Worm (Caenorhabditis elegans): ENCODE results near the gene C47D2.1.

The C47D2.1 gene

ce11 chrX:8241906-8242305 is 27.0 kb downstream of the C47D2.1 start, which contains the start of gene endu-2:
TSS of gene endu-2 (plus strand) at chrX:8242301.
- TF ChIP-seq ZK546.5 (tag; optimal IDR thresholded peaks at IDR 0.05) (no peak), pqm-1 (tag; optimal IDR thresholded peaks at IDR 0.05) (peak; percentile 78), ama-1 (optimal IDR thresholded peaks at IDR 0.05) (no peak), pha-4 (tag; optimal IDR thresholded peaks at IDR 0.05) (peak; percentile 3), elt-2 (tag; optimal IDR thresholded peaks at IDR 0.05) (peak; percentile 90)

ce11 chrX:8243116-8243515 is 28.3 kb downstream of the C47D2.1 start:
- TF ChIP-seq mdl-1 (tag; optimal IDR thresholded peaks at IDR 0.05) (peak; percentile 2), pha-4 (tag; optimal IDR thresholded peaks at IDR 0.05) (peak; percentile 61), aly-2 (tag; optimal IDR thresholded peaks at IDR 0.05) (no peak), jun-1 (tag; optimal IDR thresholded peaks at IDR 0.05) (peak; percentile 86), elt-2 (tag; optimal IDR thresholded peaks at IDR 0.05) (peak; percentile 97), lin-15B (tag; optimal IDR thresholded peaks at IDR 0.05) (no peak), pqm-1 (tag; optimal IDR thresholded peaks at IDR 0.05) (peak; percentile 99)

ce11 chrX:8246126-8246525 is 31.3 kb downstream of the C47D2.1 start, which contains the start of gene kqt-2:
TSS of gene kqt-2 (minus strand) at chrX:8246369.
- TF ChIP-seq ztf-4 (tag; optimal IDR thresholded peaks at IDR 0.05) (no peak), nhr-12 (tag; optimal IDR thresholded peaks at IDR 0.05) (no peak), pha-4 (tag; optimal IDR thresholded peaks at IDR 0.05) (peak; percentile 25), egl-27 (tag; optimal IDR thresholded peaks at IDR 0.05) (no peak), daf-12 (tag; optimal IDR thresholded peaks at IDR 0.05) (no peak), elt-2 (tag; optimal IDR thresholded peaks at IDR 0.05) (peak; percentile 84), ztf-11 (tag; optimal IDR thresholded peaks at IDR 0.05) (no peak), nhr-11 (tag; optimal IDR thresholded peaks at IDR 0.05) (no peak), nhr-76 (tag; optimal IDR thresholded peaks at IDR 0.05) (no peak), ceh-82 (tag; optimal IDR thresholded peaks at IDR 0.05) (no peak), nhr-237 (tag; optimal IDR thresholded peaks at IDR 0.05) (no peak), pqm-1 (tag; optimal IDR thresholded peaks at IDR 0.05) (peak; percentile 74)

ce11 chrX:8247088-8247487 is 32.2 kb downstream of the C47D2.1 start:
- TF ChIP-seq nhr-77 (tag; optimal IDR thresholded peaks at IDR 0.05), result no peak

- TF ChIP-seq fkh-10 (GFP tag; optimal IDR thresholded peaks at IDR 0.05), result no peak
- TF ChIP-seq mml-1 (tag; optimal IDR thresholded peaks at IDR 0.05), result no peak
- no peak for TF ChIP-seq ceh-82 (tag; optimal IDR thresholded peaks at IDR 0.05)
- no peak for TF ChIP-seq nhr-11 (tag; optimal IDR thresholded peaks at IDR 0.05)
- TF ChIP-seq unc-39 (tag; optimal IDR thresholded peaks at IDR 0.05), result no peak
- peak; percentile 23 for TF ChIP-seq nhr-43 (tag; optimal IDR thresholded peaks at IDR 0.05; ENCODE audit: poor library complexity, severe bottlenecking)
- TF ChIP-seq elt-1 (tag; optimal IDR thresholded peaks at IDR 0.05), result no peak
- no peak for TF ChIP-seq lin-39 (tag; optimal IDR thresholded peaks at IDR 0.05)
- no peak for TF ChIP-seq nhr-67 (tag; optimal IDR thresholded peaks at IDR 0.05)
- TF ChIP-seq ceh-28 (tag; optimal IDR thresholded peaks at IDR 0.05), result no peak
- TF ChIP-seq unc-62 (GFP tag; optimal IDR thresholded peaks at IDR 0.05), result no peak
- TF ChIP-seq nhr-237 (tag; optimal IDR thresholded peaks at IDR 0.05), result no peak
- no peak for TF ChIP-seq lin-15B (tag; optimal IDR thresholded peaks at IDR 0.05)
- TF ChIP-seq lsy-12 (tag; optimal IDR thresholded peaks at IDR 0.05), result no peak
- TF ChIP-seq egl-27 (tag; optimal IDR thresholded peaks at IDR 0.05), result no peak
- TF ChIP-seq zag-1 (tag; optimal IDR thresholded peaks at IDR 0.05), result no peak
- TF ChIP-seq skn-1 (tag; optimal IDR thresholded peaks at IDR 0.05), result no peak
- TF ChIP-seq R02D3.7 (tag; optimal IDR thresholded peaks at IDR 0.05), result no peak
- TF ChIP-seq nhr-23 (tag; optimal IDR thresholded peaks at IDR 0.05), result peak; percentile 33
- no peak for TF ChIP-seq eor-1 (tag; optimal IDR thresholded peaks at IDR 0.05)
- no peak for TF ChIP-seq nhr-12 (tag; optimal IDR thresholded peaks at IDR 0.05)
- TF ChIP-seq elt-2 (tag; optimal IDR thresholded peaks at IDR 0.05), result no peak
- TF ChIP-seq fkh-2 (tag; optimal IDR thresholded peaks at IDR 0.05), result no peak
- no peak for TF ChIP-seq daf-12 (tag; optimal IDR thresholded peaks at IDR 0.05)
- TF ChIP-seq ZK546.5 (tag; optimal IDR thresholded peaks at IDR 0.05), result no peak
- no peak for TF ChIP-seq nhr-28 (tag; optimal IDR thresholded peaks at IDR 0.05)
- TF ChIP-seq pqm-1 (tag; optimal IDR thresholded peaks at IDR 0.05), result no peak
- no peak for TF ChIP-seq nhr-76 (tag; optimal IDR thresholded peaks at IDR 0.05)
- TF ChIP-seq ceh-16 (tag; optimal IDR thresholded peaks at IDR 0.05), result no peak
- TF ChIP-seq hmg-11 (tag; optimal IDR thresholded peaks at IDR 0.05), result peak; percentile 24
- TF ChIP-seq elt-3 (tag; optimal IDR thresholded peaks at IDR 0.05), result no peak
- peak; percentile 47 for TF ChIP-seq nfya-1 (tag; optimal IDR thresholded peaks at IDR 0.05; ENCODE audit: insufficient read depth)
- no peak for TF ChIP-seq ztf-4 (tag; optimal IDR thresholded peaks at IDR 0.05)
- no peak for TF ChIP-seq mdl-1 (tag; optimal IDR thresholded peaks at IDR 0.05)
- no peak for TF ChIP-seq nhr-77 (tag; optimal IDR thresholded peaks at IDR 0.05)
- TF ChIP-seq ceh-9 (tag; optimal IDR thresholded peaks at IDR 0.05), result no peak
- no peak for TF ChIP-seq ztf-11 (tag; optimal IDR thresholded peaks at IDR 0.05)
- TF ChIP-seq egl-5 (tag; optimal IDR thresholded peaks at IDR 0.05), result no peak
- TF ChIP-seq snpc-4 (tag; optimal IDR thresholded peaks at IDR 0.05), result peak; percentile 34
- no peak for TF ChIP-seq tbx-2 (tag; optimal IDR thresholded peaks at IDR 0.05)
These were observed 37.4 kb downstream of the C47D2.1 start, which contains the start of gene M60.6 for ce11 chrX:8252293-8252692. TSS of gene M60.6 (minus strand) at chrX:8252458.

Measured in whole organism, L3 larva.